Fruit fly (Drosophila melanogaster): Measurements from ENCODE around the gene aurA.
A peak's percentile ranks its signal among the peaks of the same experiment; 100 is the strongest.

Gene aurA

DNA sequence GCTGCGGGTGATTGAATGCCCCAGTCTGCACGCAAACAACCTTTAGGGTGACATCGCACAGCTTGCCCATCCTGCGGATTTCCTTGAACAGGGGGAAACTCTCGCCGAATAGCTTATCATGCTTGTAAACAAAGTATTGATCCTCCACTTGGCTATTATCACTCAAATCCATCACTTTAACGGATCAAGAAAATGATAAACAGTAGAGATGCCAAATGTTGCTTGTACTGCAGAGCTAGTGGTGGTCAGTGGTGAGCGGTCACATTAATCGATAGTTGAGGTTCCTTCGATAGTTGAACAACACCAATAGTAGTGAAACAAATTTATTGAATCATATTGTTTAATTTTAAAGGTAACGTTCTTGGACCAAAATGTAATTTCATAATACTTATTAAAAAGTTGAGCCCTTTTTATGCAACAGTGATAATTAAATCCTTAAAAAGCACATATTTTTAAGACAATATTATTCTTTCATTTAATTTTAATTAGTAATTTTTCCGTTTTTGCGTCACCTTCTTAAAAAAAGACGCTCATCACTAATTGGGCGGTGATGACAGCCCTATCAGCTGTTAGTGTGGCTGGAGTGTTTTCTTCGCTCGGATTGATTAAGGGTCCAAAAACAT lies 47.4 kb downstream of the aurA start, which contains the start of the genes KLHL18 and GCC185 (continued):
- no peak for TF ChIP-seq kni (GFP tag; optimal IDR thresholded peaks at IDR 0.05)
- TF ChIP-seq Dad (GFP tag; optimal IDR thresholded peaks at IDR 0.05), result no peak
- TF ChIP-seq CG4730 (GFP tag; IDR thresholded peaks at IDR 0.05), result peak; percentile 56; the same call in 1 of the 2 replicates
- TF ChIP-seq jumu (GFP tag; optimal IDR thresholded peaks at IDR 0.05), result peak; percentile 66
- TF ChIP-seq CG1647 (GFP tag; optimal IDR thresholded peaks at IDR 0.05), result peak; percentile 66
- peak; percentile 48; the same call in 1 of the 2 replicates for TF ChIP-seq wdn (GFP tag; IDR thresholded peaks at IDR 0.05)
- TF ChIP-seq CG8281 (tag; optimal IDR thresholded peaks at IDR 0.05), result peak; percentile 35
- peak; percentile 45; the same call in 1 of the 2 replicates for TF ChIP-seq Taf1 (GFP tag; IDR thresholded peaks at IDR 0.05)
- no peak for TF ChIP-seq wor (GFP tag; IDR thresholded peaks at IDR 0.05)
- peak; percentile 58; the same call in 3 of the 4 replicates for TF ChIP-seq Gug (GFP tag; IDR thresholded peaks at IDR 0.05)
- TF ChIP-seq Stat92E (GFP tag; optimal IDR thresholded peaks at IDR 0.05), result no peak
- TF ChIP-seq CG11696 (GFP tag; IDR thresholded peaks at IDR 0.05), result no peak
- TF ChIP-seq HmgD (GFP tag; optimal IDR thresholded peaks at IDR 0.05), result peak; percentile 31
- no peak for TF ChIP-seq so (GFP tag; IDR thresholded peaks at IDR 0.05)
- peak; percentile 88 for TF ChIP-seq CG9932 (GFP tag; IDR thresholded peaks at IDR 0.05)
- no peak for TF ChIP-seq CG2202 (tag; optimal IDR thresholded peaks at IDR 0.05)
- TF ChIP-seq CG6272 (GFP tag; IDR thresholded peaks at IDR 0.05), result peak; percentile 84
- TF ChIP-seq sob (GFP tag; IDR thresholded peaks at IDR 0.05), result peak; percentile 81
- TF ChIP-seq dmrt11E (tag; optimal IDR thresholded peaks at IDR 0.05), result peak; percentile 81
- TF ChIP-seq mam (GFP tag; optimal IDR thresholded peaks at IDR 0.05), result peak; percentile 85
- TF ChIP-seq CG14050 (GFP tag; IDR thresholded peaks at IDR 0.05), result no peak
- TF ChIP-seq Ets65A (GFP tag), result peak; percentile 95
- no peak for TF ChIP-seq CG6175 (GFP tag; IDR thresholded peaks at IDR 0.05)
- no peak for TF ChIP-seq pros (GFP tag; optimal IDR thresholded peaks at IDR 0.05)
- no peak for TF ChIP-seq danr (GFP tag; IDR thresholded peaks at IDR 0.05)
- TF ChIP-seq CG11093 (GFP tag; IDR thresholded peaks at IDR 0.05), result peak; percentile 66; the same call in 2 of the 3 replicates
- TF ChIP-seq row (GFP tag; IDR thresholded peaks at IDR 0.05), result peak; percentile 98
- TF ChIP-seq sug (tag; optimal IDR thresholded peaks at IDR 0.05), result no peak
- TF ChIP-seq CG8765 (GFP tag; IDR thresholded peaks at IDR 0.05), result peak; percentile 58; the same call in 1 of the 2 replicates
- no peak for TF ChIP-seq eyg (GFP tag; optimal IDR thresholded peaks at IDR 0.05)
- TF ChIP-seq dysf (GFP tag; IDR thresholded peaks at IDR 0.05), result peak; percentile 84
- 0 out of 3 replicates have a peak, but pooled peaks have one; percentile 66 for TF ChIP-seq CG11456 (GFP tag; IDR thresholded peaks at IDR 0.05)
- TF ChIP-seq abd-A (tag; optimal IDR thresholded peaks at IDR 0.05), result no peak
- peak; percentile 79 for TF ChIP-seq ssp (GFP tag; IDR thresholded peaks at IDR 0.05)
- TF ChIP-seq nerfin-1 (tag; optimal IDR thresholded peaks at IDR 0.05), result peak; percentile 63
- TF ChIP-seq CG8924 (tag; optimal IDR thresholded peaks at IDR 0.05), result peak; percentile 76
- TF ChIP-seq kah (GFP tag; optimal IDR thresholded peaks at IDR 0.05), result no peak
- TF ChIP-seq CG4328 (GFP tag; optimal IDR thresholded peaks at IDR 0.05), result peak; percentile 13
- TF ChIP-seq CG31224 (GFP tag; IDR thresholded peaks at IDR 0.05), result peak; percentile 58
- peak; percentile 31 for TF ChIP-seq fu2 (GFP tag; optimal IDR thresholded peaks at IDR 0.05)
- TF ChIP-seq pum (GFP tag; optimal IDR thresholded peaks at IDR 0.05), result peak; percentile 70
- TF ChIP-seq corto (GFP tag; optimal IDR thresholded peaks at IDR 0.05), result no peak
- TF ChIP-seq Deaf1 (tag; optimal IDR thresholded peaks at IDR 0.05), result no peak
- no peak for TF ChIP-seq CG17912 (GFP tag; optimal IDR thresholded peaks at IDR 0.05)
- 0 out of 2 replicates have a peak, but pooled peaks have one; percentile 15 for TF ChIP-seq ato (GFP tag; IDR thresholded peaks at IDR 0.05; ENCODE audit: partially characterized antibody)
- TF ChIP-seq CG30020 (tag; optimal IDR thresholded peaks at IDR 0.05), result peak; percentile 68
- no peak for TF ChIP-seq ATbp (GFP tag; optimal IDR thresholded peaks at IDR 0.05)
- no peak for TF ChIP-seq Optix (GFP tag; IDR thresholded peaks at IDR 0.05)
- no peak for TF ChIP-seq Nf-YA (GFP tag; IDR thresholded peaks at IDR 0.05)
- no peak for TF ChIP-seq br (optimal IDR thresholded peaks at IDR 0.05)
- no peak for TF ChIP-seq tup (GFP tag; optimal IDR thresholded peaks at IDR 0.05)
